Worm (Caenorhabditis elegans) whole organism, mixed stage, embryonic: ENCODE results near the gene C06A6.2.

ENCODE experiments used
- ceh-39 ChIP-seq: fragments of 150-350 bp; optimal IDR thresholded peaks from 2 replicates; lab custom pipeline; 2014; ENCODE audit warnings: missing biosample characterization, missing genetic modification characterization
- elt-3 ChIP-seq: fragments of 150-350 bp; optimal IDR thresholded peaks from 2 replicates; lab custom pipeline; 2014; ENCODE audit warnings: missing biosample characterization, missing genetic modification characterization
- lin-13 ChIP-seq: fragments of 150-350 bp; optimal IDR thresholded peaks from 2 replicates; lab custom pipeline; 2014; ENCODE audit warnings: missing biosample characterization, missing genetic modification characterization
- sptf-1 ChIP-seq: sonication (generic microtip); optimal IDR thresholded peaks from 2 replicates; lab custom pipeline; 2017; ENCODE audit warnings: mild to moderate bottlenecking, missing genetic modification characterization, moderate library complexity, missing compliant biosample characterization
- unc-62 ChIP-seq: fragments of 150-350 bp; optimal IDR thresholded peaks from 2 replicates; lab custom pipeline; 2014; ENCODE audit warnings: missing biosample characterization, missing genetic modification reagents, missing genetic modification characterization

DNA sequence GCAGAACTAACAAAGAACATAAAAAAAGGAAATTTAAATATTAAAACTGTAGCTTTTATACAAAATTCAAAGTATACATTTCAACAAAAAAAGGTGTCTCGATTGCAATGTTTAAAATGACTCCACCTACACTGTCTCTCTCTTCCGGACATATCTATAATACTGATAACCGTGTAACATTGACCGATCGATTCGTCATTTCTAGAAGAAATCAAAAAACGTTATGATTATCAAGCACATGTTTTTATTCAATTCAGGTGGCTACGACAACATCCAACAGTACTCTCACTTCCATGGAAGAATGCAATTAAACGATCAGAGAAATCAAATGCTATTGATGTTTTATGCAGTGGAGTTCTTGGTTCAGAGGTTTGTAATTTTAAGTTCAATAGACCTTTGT lies 52.1 kb downstream of the C06A6.2 start:
- TF ChIP-seq elt-3 (tag; lab: Kevin White, UChicago) (no peak), unc-62 (GFP tag; lab: Kevin White, UChicago) (no peak), ceh-39 (tag; lab: Kevin White, UChicago) (no peak), lin-13 (tag; lab: Kevin White, UChicago) (no peak), sptf-1 (no peak)
